Worm (Caenorhabditis elegans) whole organism, L1 larva: ENCODE measurements around the gene srt-53.
A peak's percentile ranks its signal among the peaks of the same experiment; 100 is the strongest.

Experiments
- C16A3.4 ChIP-seq: fragments of 150-350 bp; optimal IDR thresholded peaks from 2 replicates; lab custom pipeline; 2014; ENCODE audit warnings: missing biosample characterization, missing genetic modification characterization
- F16B12.6 ChIP-seq: fragments of 150-350 bp; optimal IDR thresholded peaks from 2 replicates; lab custom pipeline; 2014; ENCODE audit warnings: missing biosample characterization, missing genetic modification characterization
- Y116A8C.19 ChIP-seq: sonication (generic microtip); optimal IDR thresholded peaks from 2 replicates; lab custom pipeline; 2016; ENCODE audit warnings: missing compliant biosample characterization, missing genetic modification characterization, borderline replicate concordance
- blmp-1 ChIP-seq: fragments of 150-350 bp; optimal IDR thresholded peaks from 2 replicates; lab custom pipeline; 2014; ENCODE audit warnings: missing biosample characterization, missing genetic modification characterization
- ceh-82 ChIP-seq, 3 experiments: fragments of 150-350 bp in 1 of 3; sonication (generic microtip) in 2 of 3; optimal IDR thresholded peaks; 2 replicates each; lab custom pipeline; 2014 to 2017; ENCODE audit warnings: missing biosample characterization in 3 of 3, missing genetic modification characterization in 3 of 3
- dpl-1 ChIP-seq, 3 experiments: fragments of 150-350 bp in 2 of 3; sonication (generic microtip) in 1 of 3; optimal IDR thresholded peaks; 2 replicates each; lab custom pipeline; 2014 to 2017; ENCODE audit warnings: missing biosample characterization in 3 of 3, missing genetic modification characterization in 3 of 3, missing genetic modification reagents in 3 of 3
- dsc-1 ChIP-seq: sonication (generic microtip); optimal IDR thresholded peaks from 2 replicates; lab custom pipeline; 2016; ENCODE audit warnings: mild to moderate bottlenecking, missing genetic modification characterization, missing compliant biosample characterization
- efl-1 ChIP-seq, 4 experiments: fragments of 150-350 bp; optimal IDR thresholded peaks in 3 of 4; peaks in 1 of 4; 1 replicate in 1 of 4; 2 replicates in 3 of 4; lab custom pipeline; 2014; ENCODE audit warnings: missing biosample characterization in 2 of 4, missing genetic modification characterization in 2 of 4, missing genetic modification reagents in 2 of 4
- efl-3 ChIP-seq: fragments of 200-800 bp; sonication (Bioruptor generic); optimal IDR thresholded peaks from 2 replicates; lab custom pipeline; 2018; ENCODE audit warnings: mild to moderate bottlenecking, missing genetic modification characterization, missing compliant biosample characterization
- egl-13 ChIP-seq: sonication (generic microtip); optimal IDR thresholded peaks from 2 replicates; lab custom pipeline; 2016; ENCODE audit warnings: missing genotype, missing genetic modification reagents, missing genetic modification characterization, missing compliant biosample characterization
- elt-3 ChIP-seq, 6 experiments: fragments of 150-350 bp in 1 of 6; sonication (generic microtip); optimal IDR thresholded peaks; 2 replicates each; lab custom pipeline; 2017 to 2018; ENCODE audit warnings: missing biosample characterization in 6 of 6, missing genetic modification characterization in 6 of 6, inconsistent platforms in 1 of 6
- fkh-4 ChIP-seq: sonication (generic microtip); optimal IDR thresholded peaks from 2 replicates; lab custom pipeline; 2016; ENCODE audit warnings: missing compliant biosample characterization, missing genetic modification characterization, borderline replicate concordance
- fkh-8 ChIP-seq: sonication (generic microtip); optimal IDR thresholded peaks from 2 replicates; lab custom pipeline; 2016; ENCODE audit warnings: mild to moderate bottlenecking, missing genetic modification characterization, missing compliant biosample characterization
- hlh-17 ChIP-seq: fragments of 200-800 bp; sonication (Bioruptor generic); optimal IDR thresholded peaks from 2 replicates; lab custom pipeline; 2018; ENCODE audit warnings: missing genetic modification characterization, mild to moderate bottlenecking, missing compliant biosample characterization, moderate library complexity, borderline replicate concordance
- lin-13 ChIP-seq: fragments of 150-350 bp; optimal IDR thresholded peaks from 2 replicates; lab custom pipeline; 2014; ENCODE audit warnings: missing biosample characterization, missing genetic modification reagents, missing genetic modification characterization
- lin-14 ChIP-seq: fragments of 200-800 bp; sonication (Bioruptor generic); optimal IDR thresholded peaks from 2 replicates; lab custom pipeline; 2018; ENCODE audit warnings: mild to moderate bottlenecking, missing genetic modification characterization, moderate library complexity, missing compliant biosample characterization
- lin-35 ChIP-seq, 2 experiments: fragments of 150-350 bp; optimal IDR thresholded peaks; 2 replicates each; lab custom pipeline; 2014; ENCODE audit warnings: missing biosample characterization in 2 of 2, missing genetic modification characterization in 2 of 2, missing genetic modification reagents in 2 of 2
- lsy-2 ChIP-seq, 2 experiments: fragments of 150-350 bp; optimal IDR thresholded peaks; 2 replicates each; lab custom pipeline; 2014; ENCODE audit warnings: missing biosample characterization in 2 of 2, missing genetic modification characterization in 2 of 2
- mdl-1 ChIP-seq, 2 experiments: fragments of 150-350 bp; optimal IDR thresholded peaks; 2 replicates each; lab custom pipeline; 2014 to 2017; ENCODE audit warnings: missing biosample characterization in 2 of 2, missing genetic modification characterization in 2 of 2, inconsistent platforms in 1 of 2
- mef-2 ChIP-seq: fragments of 150-350 bp; optimal IDR thresholded peaks from 2 replicates; lab custom pipeline; 2014; ENCODE audit warnings: missing biosample characterization, missing genetic modification characterization
- mep-1 ChIP-seq: fragments of 150-350 bp; optimal IDR thresholded peaks from 2 replicates; lab custom pipeline; 2014; ENCODE audit warnings: missing biosample characterization, missing genetic modification characterization
- nhr-20 ChIP-seq: sonication (generic microtip); optimal IDR thresholded peaks from 2 replicates; lab custom pipeline; 2016; ENCODE audit warnings: mild to moderate bottlenecking, missing genetic modification characterization, missing compliant biosample characterization
- nhr-28 ChIP-seq: fragments of 150-350 bp; optimal IDR thresholded peaks from 2 replicates; lab custom pipeline; 2014; ENCODE audit warnings: missing biosample characterization, missing genetic modification characterization
- nhr-47 ChIP-seq: sonication (generic microtip); optimal IDR thresholded peaks from 2 replicates; lab custom pipeline; 2016; ENCODE audit warnings: mild to moderate bottlenecking, missing genetic modification characterization, moderate library complexity, missing compliant biosample characterization
- nhr-71 ChIP-seq: sonication (generic microtip); optimal IDR thresholded peaks from 2 replicates; lab custom pipeline; 2016; ENCODE audit warnings: mild to moderate bottlenecking, missing genetic modification characterization, moderate library complexity, missing compliant biosample characterization
- nhr-76 ChIP-seq: sonication (generic microtip); optimal IDR thresholded peaks from 2 replicates; lab custom pipeline; 2017; ENCODE audit warnings: missing biosample characterization, missing genetic modification characterization
- nhr-84 ChIP-seq: sonication (generic microtip); optimal IDR thresholded peaks from 2 replicates; lab custom pipeline; 2017; ENCODE audit warnings: missing biosample characterization, missing genetic modification characterization
- nhr-85 ChIP-seq: sonication (generic microtip); peaks from one replicate; lab custom pipeline; 2016; ENCODE audit warnings: missing genetic modification characterization, inconsistent platforms, missing compliant biosample characterization
- pax-3 ChIP-seq: fragments of 200-800 bp; sonication (Bioruptor generic); optimal IDR thresholded peaks from 2 replicates; lab custom pipeline; 2018; ENCODE audit warnings: mild to moderate bottlenecking, missing genetic modification characterization, moderate library complexity, missing compliant biosample characterization
- rnt-1 ChIP-seq: sonication (generic microtip); optimal IDR thresholded peaks from 2 replicates; lab custom pipeline; 2016; ENCODE audit warnings: mild to moderate bottlenecking, missing genetic modification characterization, moderate library complexity, missing compliant biosample characterization
- skn-1 ChIP-seq: fragments of 150-350 bp; optimal IDR thresholded peaks from 2 replicates; lab custom pipeline; 2014; ENCODE audit warnings: missing biosample characterization, missing genetic modification characterization
- snpc-4 ChIP-seq: fragments of 150-350 bp; optimal IDR thresholded peaks from 2 replicates; lab custom pipeline; 2014; ENCODE audit warnings: missing biosample characterization, missing genetic modification characterization
- snu-23 ChIP-seq: sonication (generic microtip); optimal IDR thresholded peaks from 2 replicates; lab custom pipeline; 2016; ENCODE audit warnings: missing genetic modification characterization, missing compliant biosample characterization
- swsn-7 ChIP-seq: sonication (generic microtip); optimal IDR thresholded peaks from 2 replicates; lab custom pipeline; 2016; ENCODE audit warnings: missing genetic modification characterization, missing compliant biosample characterization
- tbx-2 ChIP-seq: sonication (generic microtip); optimal IDR thresholded peaks from 2 replicates; lab custom pipeline; 2016; ENCODE audit warnings: missing genetic modification characterization, missing compliant biosample characterization
- tlp-1 ChIP-seq: fragments of 150-350 bp; optimal IDR thresholded peaks from 2 replicates; lab custom pipeline; 2014; ENCODE audit warnings: missing biosample characterization, missing genetic modification characterization
- unc-130 ChIP-seq: fragments of 150-350 bp; optimal IDR thresholded peaks from 2 replicates; lab custom pipeline; 2017; ENCODE audit warnings: missing biosample characterization, missing genetic modification characterization, inconsistent platforms
- unc-62 ChIP-seq: fragments of 150-350 bp; optimal IDR thresholded peaks from 2 replicates; lab custom pipeline; 2014; ENCODE audit warnings: missing biosample characterization, missing genetic modification reagents, missing genetic modification characterization
- xbp-1 ChIP-seq: sonication (generic microtip); optimal IDR thresholded peaks from 2 replicates; lab custom pipeline; 2016; ENCODE audit warnings: missing genetic modification characterization, missing compliant biosample characterization
- zag-1 ChIP-seq: fragments of 150-350 bp; optimal IDR thresholded peaks from 2 replicates; lab custom pipeline; 2014; ENCODE audit warnings: missing biosample characterization, missing genetic modification characterization

Gene srt-53

ce11 chrV:7940299-7940698 is at the start of gene srt-53:
srt-53 (minus strand) TSS chrV:7940399.
- TF ChIP-seq Y116A8C.19 (tag; lab: Kevin White, UChicago) (no peak), dpl-1 (GFP tag; optimal IDR thresholded peaks at IDR 0.05; lab: Kevin White, UChicago) (no peak), fkh-8 (no peak), mef-2 (tag; lab: Kevin White, UChicago) (no peak), nhr-85 (tag; lab: Kevin White, UChicago) (no peak), egl-13 (no peak), unc-62 (GFP tag; lab: Kevin White, UChicago) (no peak), hlh-17 (GFP tag; lab: Kevin White, UChicago) (no peak), zag-1 (no peak), nhr-20 (tag; lab: Kevin White, UChicago) (no peak), ceh-82 (tag; optimal IDR thresholded peaks at IDR 0.05; lab: Kevin White, UChicago) (no peak), elt-3 (tag; optimal IDR thresholded peaks at IDR 0.05; lab: Kevin White, UChicago) (no peak), tlp-1 (tag; lab: Kevin White, UChicago) (no peak), dsc-1 (tag; lab: Kevin White, UChicago) (no peak), rnt-1 (tag; lab: Kevin White, UChicago) (no peak), snpc-4 (tag; lab: Kevin White, UChicago) (no peak), nhr-28 (tag; lab: Kevin White, UChicago) (no peak)
- TF ChIP-seq, all 84 proteins: peak for 0

ce11 chrV:7985860-7986259 is 45.7 kb upstream of the srt-53 start, which contains the start of gene Y97E10AL.1:
Y97E10AL.1 (plus strand) TSS chrV:7986160.
- no peak for TF ChIP-seq snu-23 (GFP tag; lab: Kevin White, UChicago)

- TF ChIP-seq lin-14 (GFP tag; lab: Kevin White, UChicago) (peak; percentile 55), nhr-71 (peak; percentile 47), efl-1 (optimal IDR thresholded peaks at IDR 0.05; lab: Kevin White, UChicago) (peak; percentile 39 to 43), efl-1 (GFP tag; optimal IDR thresholded peaks at IDR 0.05 in 1 of 2; lab: Kevin White, UChicago) (peak; percentile 59 to 94), xbp-1 (tag; lab: Kevin White, UChicago) (peak; percentile 38), skn-1 (peak; percentile 31), blmp-1 (tag; lab: Kevin White, UChicago) (peak; percentile 64), swsn-7 (tag; lab: Kevin White, UChicago) (peak; percentile 27), nhr-85 (tag; lab: Kevin White, UChicago) (peak; percentile 69), rnt-1 (tag; lab: Kevin White, UChicago) (peak; percentile 20), F16B12.6 (tag; lab: Kevin White, UChicago) (peak; percentile 89), efl-3 (no peak), tbx-2 (tag; lab: Kevin White, UChicago) (peak; percentile 19), dpl-1 (GFP tag; optimal IDR thresholded peaks at IDR 0.05; lab: Kevin White, UChicago) (peak; percentile 20 to 60 (median 55)), unc-130 (peak; percentile 57), snu-23 (GFP tag; lab: Kevin White, UChicago) (peak; percentile 62), mep-1 (tag; lab: Kevin White, UChicago) (peak; percentile 76), lin-13 (no peak), elt-3 (tag; optimal IDR thresholded peaks at IDR 0.05; lab: Kevin White, UChicago) (peak in 1 of 6 experiments; percentile 15), nhr-84 (tag; lab: Kevin White, UChicago) (no peak), fkh-4 (tag; lab: Kevin White, UChicago) (no peak), ceh-82 (tag; optimal IDR thresholded peaks at IDR 0.05; lab: Kevin White, UChicago) (peak in 1 of 3 experiments; percentile 30), nhr-76 (tag; lab: Kevin White, UChicago) (no peak), tlp-1 (tag; lab: Kevin White, UChicago) (no peak), nhr-47 (tag; lab: Kevin White, UChicago) (peak; percentile 52), mdl-1 (tag; optimal IDR thresholded peaks at IDR 0.05; lab: Kevin White, UChicago) (peak in 1 of 2 experiments; percentile 52), C16A3.4 (tag; lab: Kevin White, UChicago) (peak; percentile 44), nhr-20 (tag; lab: Kevin White, UChicago) (peak; percentile 54), pax-3 (tag; lab: Kevin White, UChicago) (no peak), lin-35 (GFP tag; optimal IDR thresholded peaks at IDR 0.05; lab: Kevin White, UChicago) (peak; percentile 44 to 81), lsy-2 (tag; optimal IDR thresholded peaks at IDR 0.05; lab: Kevin White, UChicago) (peak; percentile 92 to 98)
Measured at ce11 chrV:7983381-7984052, 43.3 kb upstream of the srt-53 start, which contains the start of the genes natb-1 and abhd-12. natb-1 (minus strand) TSS chrV:7983431. abhd-12 (plus strand) TSS chrV:7983879.
